Worm (Caenorhabditis elegans) whole organism, midembryonic: ENCODE measurements around the gene F55C5.17.

Source experiments
- T22C8.4 ChIP-seq: fragments of 200-800 bp; sonication (Bioruptor generic); IDR thresholded peaks from 2 replicates; pipeline ENCODE4 v1.3.6; 2022; ENCODE audit warnings: missing genetic modification characterization, missing compliant biosample characterization
- cog-1 ChIP-seq: sonication (generic microtip); optimal IDR thresholded peaks from 2 replicates; lab custom pipeline; 2016; ENCODE audit warnings: missing genetic modification characterization, missing compliant biosample characterization
- flt-1 ChIP-seq: fragments of 200-800 bp; sonication (Bioruptor generic); IDR thresholded peaks from 2 replicates; pipeline ENCODE4 v1.3.6; 2022; ENCODE audit warnings: missing genetic modification characterization, missing compliant biosample characterization
- klf-2 ChIP-seq: fragments of 200-800 bp; sonication (Bioruptor generic); conservative IDR thresholded peaks from 2 replicates; pipeline ENCODE4 v1.3.6; 2022; ENCODE audit warnings: missing genetic modification reagents, missing genetic modification characterization, missing compliant biosample characterization
- med-1 ChIP-seq: sonication (generic microtip); optimal IDR thresholded peaks from 2 replicates; lab custom pipeline; 2017; ENCODE audit warnings: missing genetic modification characterization, mild to moderate bottlenecking, missing compliant biosample characterization, antibody characterized with exemption, missing genetic modification reagents; ENCODE audit not compliant: insufficient read depth
- ref-1 ChIP-seq: fragments of 200-800 bp; sonication (Bioruptor generic); conservative IDR thresholded peaks from 2 replicates; pipeline ENCODE4 v1.3.6; 2022; ENCODE audit warnings: missing genetic modification reagents, missing genetic modification characterization, missing compliant biosample characterization
- tab-1 ChIP-seq: fragments of 200-800 bp; sonication (Bioruptor generic); IDR thresholded peaks from 2 replicates; pipeline ENCODE4 v1.3.6; 2022; ENCODE audit warnings: missing genetic modification characterization, missing compliant biosample characterization
- ztf-23 ChIP-seq: fragments of 200-800 bp; sonication (Bioruptor generic); IDR thresholded peaks from 2 replicates; pipeline ENCODE4 v1.3.6; 2022; ENCODE audit warnings: missing genetic modification reagents, missing genetic modification characterization, missing compliant biosample characterization
- ztf-29 ChIP-seq: fragments of 200-800 bp; sonication (Bioruptor generic); IDR thresholded peaks from 2 replicates; pipeline ENCODE4 v1.3.6; 2022; ENCODE audit warnings: missing genetic modification reagents, missing genetic modification characterization, missing compliant biosample characterization

Gene F55C5.17

DNA sequence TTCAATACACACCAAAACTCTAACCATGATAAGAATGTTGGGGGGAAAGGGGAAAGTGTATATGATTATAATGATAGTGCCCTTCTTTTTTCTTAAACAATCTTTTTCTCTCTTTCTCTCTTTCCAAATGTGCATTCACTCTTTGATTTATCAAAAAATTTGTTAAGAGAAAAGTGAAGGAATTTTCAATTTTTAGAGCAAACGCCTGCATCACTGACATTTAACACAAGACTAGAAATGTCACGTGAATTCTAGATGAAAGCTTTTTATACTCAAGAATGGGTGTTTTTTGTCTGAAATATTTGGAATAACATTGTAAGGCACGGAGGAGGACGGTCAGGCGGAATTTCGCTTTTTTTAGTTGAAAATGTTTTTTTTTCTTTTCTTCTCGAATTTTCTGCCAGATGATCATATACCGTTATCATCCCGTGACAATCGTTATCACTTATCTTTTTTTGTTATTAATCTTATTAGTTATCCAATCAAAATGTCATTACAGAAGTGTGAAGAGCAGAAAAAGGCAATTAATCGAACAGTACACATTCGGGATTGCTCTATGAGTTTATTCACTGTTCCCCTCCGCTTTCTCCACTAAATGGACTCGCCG is at the start of gene F55C5.17, which contains the start of gene frm-7:
F55C5.17 (plus strand) TSS at position 557 of the 607 bp plus-strand sequence.
frm-7 (plus strand) TSS at position 500 of the 607 bp plus-strand sequence.
- no peak for TF ChIP-seq flt-1 (GFP tag; lab: Robert Waterston, UW)
- TF ChIP-seq med-1 (GFP tag; lab: Kevin White, UChicago) = no peak
- TF ChIP-seq ztf-23 (GFP tag; lab: Robert Waterston, UW) = no peak
- no peak for TF ChIP-seq cog-1 (tag; lab: Kevin White, UChicago)
- TF ChIP-seq T22C8.4 (GFP tag; lab: Robert Waterston, UW) = no peak
- no peak for TF ChIP-seq ztf-29

DNA sequence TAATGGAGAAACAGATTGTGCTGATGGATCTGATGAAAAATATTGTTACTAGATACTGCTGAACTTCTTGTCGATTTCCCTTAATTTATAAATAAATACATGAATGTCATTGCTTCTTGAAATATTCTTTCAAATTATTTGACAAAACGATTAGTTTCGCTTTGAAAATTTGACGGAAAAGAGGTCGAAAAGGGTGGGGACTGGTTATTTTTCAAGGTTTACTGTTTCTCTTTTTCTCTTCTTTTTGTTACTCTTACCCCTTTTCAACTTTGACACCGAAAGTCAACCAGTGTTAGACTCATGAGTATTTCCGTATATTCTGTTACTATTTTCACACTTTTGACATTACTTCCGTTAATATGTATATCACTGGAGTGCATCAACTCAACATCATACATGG is 47.0 kb upstream of the F55C5.17 start, which contains the start of gene T04H1.12:
T04H1.12 (plus strand) TSS at position 301 of the 400 bp plus-strand sequence.
- TF ChIP-seq ztf-23 (GFP tag; lab: Robert Waterston, UW) (no peak), med-1 (GFP tag; lab: Kevin White, UChicago) (no peak), ztf-29 (no peak), ref-1 (GFP tag; lab: Robert Waterston, UW) (no peak), flt-1 (GFP tag; lab: Robert Waterston, UW) (no peak), tab-1 (GFP tag; lab: Robert Waterston, UW) (no peak), cog-1 (tag; lab: Kevin White, UChicago) (no peak), T22C8.4 (GFP tag; lab: Robert Waterston, UW) (no peak), klf-2 (no peak)

ce11 chrV:12256398-12256797 is 45.9 kb upstream of the F55C5.17 start, which contains the start of gene ugt-55:
Gene ugt-55 (plus strand): TSS chrV:12256698.
- TF ChIP-seq med-1 (GFP tag; lab: Kevin White, UChicago) = no peak
- TF ChIP-seq klf-2 = no peak

DNA sequence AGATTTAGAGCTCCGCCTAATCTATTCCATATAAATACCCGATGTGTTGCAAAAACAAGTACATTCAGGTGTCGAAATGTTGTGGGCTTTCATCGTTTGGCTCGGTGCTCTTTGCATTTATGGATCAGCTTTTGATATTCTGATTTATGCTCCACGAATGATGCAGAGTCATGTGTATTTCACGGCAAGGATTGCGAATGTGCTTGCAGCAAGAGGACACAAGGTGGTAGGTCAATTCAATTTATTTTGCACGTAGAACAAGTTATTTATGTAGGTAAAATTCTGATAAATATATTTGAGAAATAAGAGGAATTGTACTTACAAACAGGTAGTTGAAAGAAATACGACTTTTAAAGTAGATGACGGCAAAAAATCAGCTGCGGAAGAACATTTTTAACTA is 43.4 kb upstream of the F55C5.17 start, which contains the start of gene ugt-56:
ugt-56 (plus strand) TSS at position 61 of the 400 bp plus-strand sequence.
- TF ChIP-seq med-1 (GFP tag; lab: Kevin White, UChicago) = no peak
- no peak for TF ChIP-seq ref-1 (GFP tag; lab: Robert Waterston, UW)
- TF ChIP-seq T22C8.4 (GFP tag; lab: Robert Waterston, UW) = no peak
- TF ChIP-seq ztf-23 (GFP tag; lab: Robert Waterston, UW) = no peak
- no peak for TF ChIP-seq flt-1 (GFP tag; lab: Robert Waterston, UW)
- no peak for TF ChIP-seq cog-1 (tag; lab: Kevin White, UChicago)
- TF ChIP-seq tab-1 (GFP tag; lab: Robert Waterston, UW) = no peak
- no peak for TF ChIP-seq klf-2
- no peak for TF ChIP-seq ztf-29

ce11 chrV:12261377-12261776 is 41.0 kb upstream of the F55C5.17 start, which contains the start of gene tbb-6:
Gene tbb-6 (plus strand): TSS chrV:12261531.
- TF ChIP-seq ztf-29 (no peak), med-1 (GFP tag; lab: Kevin White, UChicago) (no peak), tab-1 (GFP tag; lab: Robert Waterston, UW) (no peak), cog-1 (tag; lab: Kevin White, UChicago) (no peak), ztf-23 (GFP tag; lab: Robert Waterston, UW) (no peak), ref-1 (GFP tag; lab: Robert Waterston, UW) (no peak), T22C8.4 (GFP tag; lab: Robert Waterston, UW) (no peak), klf-2 (no peak), flt-1 (GFP tag; lab: Robert Waterston, UW) (no peak)

ce11 chrV:12263723-12264122 is 38.6 kb upstream of the F55C5.17 start, which contains the start of gene ssp-35:
Gene ssp-35 (minus strand): TSS chrV:12263823.
- TF ChIP-seq ztf-23 (GFP tag; lab: Robert Waterston, UW) = no peak
- no peak for TF ChIP-seq med-1 (GFP tag; lab: Kevin White, UChicago)
- TF ChIP-seq ref-1 (GFP tag; lab: Robert Waterston, UW) = no peak
- TF ChIP-seq klf-2 = no peak
- TF ChIP-seq ztf-29 = no peak
- TF ChIP-seq T22C8.4 (GFP tag; lab: Robert Waterston, UW) = no peak
- no peak for TF ChIP-seq tab-1 (GFP tag; lab: Robert Waterston, UW)
- TF ChIP-seq flt-1 (GFP tag; lab: Robert Waterston, UW) = no peak
- TF ChIP-seq cog-1 (tag; lab: Kevin White, UChicago) = no peak

DNA sequence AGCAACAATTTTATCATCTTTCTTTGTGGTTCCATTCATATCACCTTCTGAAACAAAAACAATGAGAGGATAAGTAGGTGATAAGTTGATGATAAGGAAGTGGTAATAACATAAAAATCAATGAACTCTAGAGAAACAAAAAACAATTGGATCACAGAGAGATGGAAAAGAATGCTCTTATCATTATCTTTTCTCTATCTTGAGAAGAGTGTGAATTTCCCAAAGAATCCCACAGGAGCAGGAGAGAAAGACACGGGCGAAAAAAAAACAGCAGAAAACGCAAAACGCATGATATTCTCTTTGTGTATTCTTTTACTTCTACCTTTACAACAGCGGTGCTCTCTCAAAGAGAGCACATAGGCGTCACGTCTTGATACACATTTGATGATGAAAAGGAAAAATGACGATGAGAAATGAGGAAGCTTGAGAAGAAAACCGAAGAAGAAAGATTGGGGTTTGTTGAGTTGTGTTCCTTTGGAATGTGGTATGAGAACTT is 33.0 kb upstream of the F55C5.17 start, which contains the start of gene twk-24:
twk-24 (minus strand) TSS at position 51 of the 496 bp plus-strand sequence.
- TF ChIP-seq med-1 (GFP tag; lab: Kevin White, UChicago) (no peak), T22C8.4 (GFP tag; lab: Robert Waterston, UW) (no peak), ztf-29 (no peak), cog-1 (tag; lab: Kevin White, UChicago) (no peak)

DNA sequence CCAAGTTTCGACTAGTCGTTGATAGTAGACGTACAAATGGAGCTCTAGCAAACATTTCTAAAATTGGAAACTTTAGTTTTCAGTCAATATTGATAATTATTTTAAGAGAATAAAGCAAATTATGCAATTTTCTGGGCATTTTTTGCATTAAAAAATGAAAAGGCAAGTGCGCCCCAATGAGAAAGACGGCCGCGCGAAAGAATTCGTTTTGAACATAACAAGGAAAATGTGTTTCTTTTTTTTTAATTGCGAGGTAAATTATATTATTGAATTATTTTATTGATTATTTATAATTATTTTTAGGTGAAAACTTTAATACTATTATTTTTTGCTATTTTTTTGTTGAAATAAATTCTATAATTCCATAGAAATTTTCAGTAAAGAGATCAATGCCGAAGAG is 30.8 kb upstream of the F55C5.17 start, which contains the start of the genes tsfm-1 and capg-2:
tsfm-1 (minus strand) TSS at position 57 of the 400 bp plus-strand sequence.
capg-2 (plus strand) TSS at position 379 of the 400 bp plus-strand sequence.
- TF ChIP-seq ztf-23 (GFP tag; lab: Robert Waterston, UW) = no peak
- no peak for TF ChIP-seq tab-1 (GFP tag; lab: Robert Waterston, UW)
- no peak for TF ChIP-seq ztf-29

DNA sequence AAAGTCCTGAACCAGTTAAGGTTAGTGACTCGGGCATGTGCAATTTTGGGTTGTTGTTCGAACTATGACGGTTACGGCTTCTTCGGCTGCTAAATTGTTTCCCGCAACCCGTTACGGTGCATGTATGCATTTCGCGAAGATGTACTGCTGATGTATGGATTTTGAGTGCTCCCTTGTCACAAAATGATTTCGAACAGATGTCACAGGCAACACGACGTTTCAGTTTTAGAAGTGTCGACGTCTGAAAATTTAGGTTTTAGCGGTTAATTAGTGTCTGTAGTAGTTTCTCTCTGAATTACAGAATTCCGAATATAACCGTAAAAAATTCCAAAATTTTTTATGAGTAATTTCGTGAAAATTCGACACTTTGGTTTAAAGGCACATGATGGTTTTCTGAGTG is 26.6 kb upstream of the F55C5.17 start:
- TF ChIP-seq flt-1 (GFP tag; lab: Robert Waterston, UW) = no peak
- no peak for TF ChIP-seq med-1 (GFP tag; lab: Kevin White, UChicago)
- no peak for TF ChIP-seq cog-1 (tag; lab: Kevin White, UChicago)
- no peak for TF ChIP-seq klf-2
- TF ChIP-seq ztf-29 = no peak
- TF ChIP-seq tab-1 (GFP tag; lab: Robert Waterston, UW) = no peak
- TF ChIP-seq T22C8.4 (GFP tag; lab: Robert Waterston, UW) = no peak
- TF ChIP-seq ztf-23 (GFP tag; lab: Robert Waterston, UW) = no peak
- no peak for TF ChIP-seq ref-1 (GFP tag; lab: Robert Waterston, UW)
